Worm (Caenorhabditis elegans) whole organism, L4 larva: Measurements from ENCODE around the gene C39E9.12.

Experiments used
- F44E2.7 ChIP-seq: fragments of 200-800 bp; sonication (Bioruptor generic); IDR thresholded peaks from 2 replicates; pipeline ENCODE4 v2.1.2; 2022; ENCODE audit warnings: missing genetic modification characterization, missing compliant biosample characterization
- R02D3.7 ChIP-seq: fragments of 150-350 bp; sonication (generic microtip); optimal IDR thresholded peaks from 3 replicates; lab custom pipeline; 2014; ENCODE audit warnings: missing biosample characterization, missing genetic modification characterization
- Y48G9A.11 ChIP-seq: fragments of 200-800 bp; sonication (Bioruptor generic); IDR thresholded peaks from 2 replicates; pipeline ENCODE4 v1.3.6; 2022; ENCODE audit warnings: missing genetic modification reagents, missing genetic modification characterization, missing compliant biosample characterization
- Y75B8A.6 ChIP-seq: fragments of 200-800 bp; sonication (Bioruptor generic); IDR thresholded peaks from 2 replicates; pipeline ENCODE4 v1.3.6; 2022; ENCODE audit warnings: missing genetic modification reagents, missing genetic modification characterization, missing compliant biosample characterization
- ceh-44 ChIP-seq: fragments of 200-800 bp; sonication (Bioruptor generic); IDR thresholded peaks from 2 replicates; pipeline ENCODE4 v1.3.6; 2022; ENCODE audit warnings: missing genetic modification reagents, missing genetic modification characterization, missing compliant biosample characterization
- ceh-62 ChIP-seq: sonication (generic microtip); optimal IDR thresholded peaks from 2 replicates; lab custom pipeline; 2017; ENCODE audit warnings: missing biosample characterization, missing genetic modification characterization
- ceh-82 ChIP-seq: sonication (generic microtip); optimal IDR thresholded peaks from 2 replicates; lab custom pipeline; 2017; ENCODE audit warnings: missing biosample characterization, missing genetic modification characterization
- daf-16 ChIP-seq, 3 experiments: sonication (generic microtip); optimal IDR thresholded peaks; 2 replicates each; lab custom pipeline; 2016 to 2017; ENCODE audit warnings: missing genetic modification characterization in 3 of 3, missing genetic modification reagents in 3 of 3, mild to moderate bottlenecking in 2 of 3, missing compliant biosample characterization in 2 of 3, missing biosample characterization in 1 of 3, moderate library complexity in 1 of 3
- daf-8 ChIP-seq: fragments of 200-800 bp; sonication (Bioruptor generic); IDR thresholded peaks from 2 replicates; pipeline ENCODE4 v1.3.6; 2022; ENCODE audit warnings: missing genetic modification characterization, missing compliant biosample characterization
- dmd-6 ChIP-seq: fragments of 200-800 bp; sonication (Bioruptor generic); IDR thresholded peaks from 2 replicates; pipeline ENCODE4 v1.3.6; 2022; ENCODE audit warnings: missing genetic modification reagents, missing genetic modification characterization, missing compliant biosample characterization
- dpl-1 ChIP-seq: fragments of 150-350 bp; optimal IDR thresholded peaks from 2 replicates; lab custom pipeline; 2014; ENCODE audit warnings: missing biosample characterization, missing genetic modification reagents, missing genetic modification characterization
- dve-1 ChIP-seq: sonication (generic microtip); optimal IDR thresholded peaks from 2 replicates; lab custom pipeline; 2017; ENCODE audit warnings: antibody characterized with exemption, mild to moderate bottlenecking, missing genetic modification characterization, missing compliant biosample characterization; ENCODE audit not compliant: insufficient read depth
- egl-27 ChIP-seq: sonication (generic microtip); optimal IDR thresholded peaks from 3 replicates; lab custom pipeline; 2017; ENCODE audit warnings: missing biosample characterization, missing genetic modification reagents, missing genetic modification characterization
- fos-1 ChIP-seq: fragments of 150-350 bp; optimal IDR thresholded peaks from 2 replicates; lab custom pipeline; 2014; ENCODE audit warnings: missing biosample characterization, missing genetic modification characterization
- hlh-11 ChIP-seq: fragments of 200-800 bp; sonication (Bioruptor generic); optimal IDR thresholded peaks from 2 replicates; lab custom pipeline; 2018; ENCODE audit warnings: mild to moderate bottlenecking, missing genetic modification characterization, missing compliant biosample characterization
- hlh-30 ChIP-seq: sonication (generic microtip); optimal IDR thresholded peaks from 2 replicates; lab custom pipeline; 2017; ENCODE audit warnings: antibody characterized with exemption, mild to moderate bottlenecking, missing genetic modification characterization, missing compliant biosample characterization; ENCODE audit not compliant: insufficient read depth
- lim-7 ChIP-seq: fragments of 200-800 bp; sonication (Bioruptor generic); IDR thresholded peaks from 2 replicates; pipeline ENCODE4 v1.3.6; 2022; ENCODE audit warnings: missing genetic modification characterization, missing compliant biosample characterization
- lin-13 ChIP-seq: fragments of 150-350 bp; optimal IDR thresholded peaks from 2 replicates; lab custom pipeline; 2014; ENCODE audit warnings: missing biosample characterization, missing genetic modification reagents, missing genetic modification characterization
- lin-38 ChIP-seq: fragments of 200-800 bp; sonication (Bioruptor generic); IDR thresholded peaks from 2 replicates; pipeline ENCODE4 v1.3.6; 2022; ENCODE audit warnings: missing genetic modification reagents, missing genetic modification characterization, missing compliant biosample characterization
- mdt-29 ChIP-seq: fragments of 200-800 bp; sonication (Bioruptor generic); IDR thresholded peaks from 2 replicates; pipeline ENCODE4 v1.3.6; 2022; ENCODE audit warnings: missing genetic modification reagents, missing genetic modification characterization, missing compliant biosample characterization
- mxl-2 ChIP-seq: fragments of 200-800 bp; sonication (Bioruptor generic); conservative IDR thresholded peaks from 2 replicates; pipeline ENCODE4 v1.3.6; 2022; ENCODE audit warnings: missing genetic modification reagents, missing genetic modification characterization, missing compliant biosample characterization
- mxl-3 ChIP-seq: fragments of 200-800 bp; sonication (Bioruptor generic); optimal IDR thresholded peaks from 2 replicates; lab custom pipeline; 2018; ENCODE audit warnings: mild to moderate bottlenecking, missing genetic modification characterization, missing compliant biosample characterization
- nhr-11 ChIP-seq: fragments of 150-350 bp; optimal IDR thresholded peaks from 2 replicates; lab custom pipeline; 2014; ENCODE audit warnings: missing biosample characterization, missing genetic modification characterization
- nhr-111 ChIP-seq: fragments of 200-800 bp; sonication (Bioruptor generic); optimal IDR thresholded peaks from 2 replicates; lab custom pipeline; 2018; ENCODE audit warnings: mild to moderate bottlenecking, missing genetic modification characterization, missing compliant biosample characterization
- nhr-48 ChIP-seq: sonication (generic microtip); optimal IDR thresholded peaks from 2 replicates; lab custom pipeline; 2016; ENCODE audit warnings: mild to moderate bottlenecking, missing genetic modification characterization, missing compliant biosample characterization
- nhr-6 ChIP-seq: fragments of 150-350 bp; optimal IDR thresholded peaks from 2 replicates; lab custom pipeline; 2014; ENCODE audit warnings: missing biosample characterization, missing genetic modification characterization
- nhr-76 ChIP-seq: fragments of 150-350 bp; optimal IDR thresholded peaks from 2 replicates; lab custom pipeline; 2014; ENCODE audit warnings: missing biosample characterization, missing genetic modification characterization
- pha-4 ChIP-seq, 2 experiments: fragments of 150-350 bp in 1 of 2; fragments of 200-800 bp in 1 of 2; sonication (Bioruptor generic) in 1 of 2; IDR thresholded peaks in 1 of 2; optimal IDR thresholded peaks in 1 of 2; 2 replicates each; pipeline versions ENCODE4 v1.3.6 to Lab custom; 2014 to 2022; ENCODE audit warnings: missing genetic modification characterization in 2 of 2, missing genetic modification reagents in 2 of 2, missing biosample characterization in 1 of 2, missing compliant biosample characterization in 1 of 2
- rbr-2 ChIP-seq: sonication (generic microtip); optimal IDR thresholded peaks from 2 replicates; lab custom pipeline; 2016; ENCODE audit warnings: missing genotype, missing genetic modification characterization, missing compliant biosample characterization
- saeg-2 ChIP-seq: fragments of 200-800 bp; sonication (Bioruptor generic); IDR thresholded peaks from 2 replicates; pipeline ENCODE4 v1.3.6; 2022; ENCODE audit warnings: missing genetic modification reagents, missing genetic modification characterization, missing compliant biosample characterization
- skn-1 ChIP-seq: fragments of 150-350 bp; optimal IDR thresholded peaks from 2 replicates; lab custom pipeline; 2014; ENCODE audit warnings: missing biosample characterization, missing genetic modification characterization
- snpc-1.2 ChIP-seq: fragments of 200-800 bp; sonication (Bioruptor generic); IDR thresholded peaks from 2 replicates; pipeline ENCODE4 v1.3.6; 2022; ENCODE audit warnings: missing genetic modification reagents, missing genetic modification characterization, missing compliant biosample characterization
- snpc-4 ChIP-seq: fragments of 150-350 bp; optimal IDR thresholded peaks from 2 replicates; lab custom pipeline; 2014; ENCODE audit warnings: missing biosample characterization, missing genetic modification characterization
- unc-39 ChIP-seq: sonication (generic microtip); optimal IDR thresholded peaks from 2 replicates; lab custom pipeline; 2017; ENCODE audit warnings: missing biosample characterization, missing genetic modification characterization
- unc-62 ChIP-seq, 3 experiments: fragments of 150-350 bp in 1 of 3; sonication (generic microtip); optimal IDR thresholded peaks in 2 of 3; peaks in 1 of 3; 1 replicate in 1 of 3; 2 replicates in 2 of 3; lab custom pipeline; 2014 to 2017; ENCODE audit warnings: missing biosample characterization in 3 of 3, missing genetic modification characterization in 3 of 3, missing genetic modification reagents in 3 of 3, missing genotype in 1 of 3
- vab-7 ChIP-seq: fragments of 200-800 bp; sonication (Bioruptor generic); IDR thresholded peaks from 2 replicates; pipeline ENCODE4 v1.3.6; 2022; ENCODE audit warnings: missing genetic modification reagents, missing genetic modification characterization, missing compliant biosample characterization
- zip-2 ChIP-seq: fragments of 150-350 bp; optimal IDR thresholded peaks from 2 replicates; lab custom pipeline; 2014; ENCODE audit warnings: missing biosample characterization, missing genetic modification characterization

The C39E9.12 gene

DNA sequence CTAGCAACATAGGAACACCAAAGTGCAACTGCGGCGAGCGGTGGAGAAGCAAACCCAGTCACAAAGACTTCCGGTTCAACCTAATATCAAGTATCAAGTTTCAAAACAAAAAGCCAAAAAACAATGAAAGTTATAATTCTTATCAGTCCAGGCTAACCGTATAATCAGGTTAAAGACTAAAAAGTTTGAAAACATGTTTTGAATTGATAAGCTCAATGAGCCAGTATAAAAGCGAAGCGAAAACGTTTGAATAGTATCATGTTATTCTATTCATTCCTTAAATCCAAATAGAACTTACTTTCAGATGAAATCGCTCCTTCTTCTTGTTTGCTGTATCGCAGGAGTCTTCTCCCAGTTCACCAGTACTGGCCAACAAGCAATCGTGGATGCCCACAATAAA lies 42.7 kb upstream of the C39E9.12 start, which contains the start of gene scl-11:
Gene scl-11 (plus strand): TSS at position 301 of the 400 bp plus-strand sequence.
- TF ChIP-seq hlh-30 = no peak
- no peak for TF ChIP-seq mxl-3 (GFP tag; lab: Kevin White, UChicago)
- TF ChIP-seq daf-16 (GFP tag; optimal IDR thresholded peaks at IDR 0.05; lab: Kevin White, UChicago) = no peak
- no peak for TF ChIP-seq daf-16 (tag; optimal IDR thresholded peaks at IDR 0.05; lab: Kevin White, UChicago)
- no peak for TF ChIP-seq dve-1
- TF ChIP-seq unc-39 (tag; lab: Kevin White, UChicago) = no peak
- no peak for TF ChIP-seq nhr-48 (tag; lab: Kevin White, UChicago)
- TF ChIP-seq mxl-2 (GFP tag; lab: Robert Waterston, UW) = no peak
- no peak for TF ChIP-seq Y48G9A.11
- no peak for TF ChIP-seq vab-7 (GFP tag; lab: Robert Waterston, UW)
- TF ChIP-seq ceh-44 (GFP tag; lab: Robert Waterston, UW) = no peak
- no peak for TF ChIP-seq unc-62 (GFP tag; optimal IDR thresholded peaks at IDR 0.05 in 1 of 2; lab: Kevin White, UChicago)
- no peak for TF ChIP-seq unc-62 (tag; optimal IDR thresholded peaks at IDR 0.05; lab: Kevin White, UChicago)
- TF ChIP-seq R02D3.7 = no peak
- TF ChIP-seq, all 104 proteins: peak for 0

DNA sequence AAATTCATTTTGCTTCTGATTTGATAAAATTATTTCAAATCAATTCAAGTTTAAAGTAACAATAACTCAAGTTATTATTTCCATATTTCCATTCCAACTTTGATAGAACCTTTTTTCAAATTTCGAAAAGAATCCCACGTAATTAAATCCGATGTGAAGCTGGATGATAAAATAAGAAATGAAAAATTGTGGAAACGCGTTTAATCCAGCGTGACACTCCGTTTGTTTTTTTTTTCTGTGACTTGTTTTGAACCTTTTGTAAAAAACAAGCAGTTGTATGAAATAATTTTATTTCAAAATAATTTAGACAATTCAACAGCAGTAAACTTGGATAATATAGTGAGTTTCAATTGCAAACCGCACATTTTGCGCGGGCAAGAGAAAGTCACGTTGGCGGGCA lies 41.2 kb upstream of the C39E9.12 start, which contains the start of gene F49E11.7:
Gene F49E11.7 (plus strand): TSS at position 301 of the 400 bp plus-strand sequence.
- no peak for TF ChIP-seq vab-7 (GFP tag; lab: Robert Waterston, UW)
- TF ChIP-seq nhr-111 (GFP tag; lab: Kevin White, UChicago) = no peak
- TF ChIP-seq hlh-11 (tag; lab: Kevin White, UChicago) = no peak
- no peak for TF ChIP-seq Y75B8A.6 (GFP tag; lab: Robert Waterston, UW)
- TF ChIP-seq nhr-11 (tag; lab: Kevin White, UChicago) = no peak
- TF ChIP-seq nhr-76 = no peak
- no peak for TF ChIP-seq ceh-62 (tag; lab: Kevin White, UChicago)
- no peak for TF ChIP-seq F44E2.7 (GFP tag; lab: Robert Waterston, UW)
- no peak for TF ChIP-seq nhr-6 (tag; lab: Kevin White, UChicago)
- no peak for TF ChIP-seq snpc-4 (tag; lab: Kevin White, UChicago)
- no peak for TF ChIP-seq snpc-1.2 (GFP tag; lab: Robert Waterston, UW)
- TF ChIP-seq lin-13 (GFP tag; lab: Kevin White, UChicago) = no peak
- TF ChIP-seq skn-1 = no peak
- no peak for TF ChIP-seq dmd-6 (GFP tag; lab: Robert Waterston, UW)
- no peak for TF ChIP-seq lin-38 (GFP tag; lab: Robert Waterston, UW)
- TF ChIP-seq saeg-2 (GFP tag; lab: Robert Waterston, UW) = no peak
- no peak for TF ChIP-seq ceh-82 (tag; lab: Kevin White, UChicago)
- no peak for TF ChIP-seq rbr-2 (tag; lab: Kevin White, UChicago)
- TF ChIP-seq zip-2 (tag; lab: Kevin White, UChicago) = no peak

DNA sequence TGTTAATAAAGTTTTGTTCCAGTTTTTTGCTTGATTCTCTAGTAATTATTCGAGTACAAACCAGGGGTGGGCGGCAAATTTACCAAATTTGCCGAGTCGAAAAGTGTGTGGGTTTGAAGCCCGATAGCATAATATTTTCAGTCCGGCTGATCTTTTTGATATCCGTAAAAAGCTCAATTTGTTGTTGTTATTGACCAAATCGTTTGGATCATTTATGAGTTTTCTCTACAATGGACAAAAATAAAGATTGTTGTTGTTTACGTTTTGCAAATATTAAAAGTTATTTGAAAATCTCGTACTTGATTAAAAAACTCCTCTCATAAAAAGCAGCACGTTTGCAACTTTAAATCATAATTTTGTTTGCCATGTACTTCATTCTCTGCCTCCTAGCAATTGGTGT lies 37.8 kb upstream of the C39E9.12 start, which contains the start of gene scl-1:
Gene scl-1 (plus strand): TSS at position 301 of the 400 bp plus-strand sequence.
- no peak for TF ChIP-seq unc-62 (GFP tag; optimal IDR thresholded peaks at IDR 0.05 in 1 of 2; lab: Kevin White, UChicago)
- no peak for TF ChIP-seq unc-62 (tag; optimal IDR thresholded peaks at IDR 0.05; lab: Kevin White, UChicago)
- no peak for TF ChIP-seq mdt-29
- no peak for TF ChIP-seq vab-7 (GFP tag; lab: Robert Waterston, UW)
- no peak for TF ChIP-seq lim-7
- no peak for TF ChIP-seq daf-8 (GFP tag; lab: Robert Waterston, UW)
- TF ChIP-seq nhr-48 (tag; lab: Kevin White, UChicago) = no peak
- TF ChIP-seq fos-1 = no peak
- no peak for TF ChIP-seq egl-27
- TF ChIP-seq rbr-2 (tag; lab: Kevin White, UChicago) = no peak
- TF ChIP-seq R02D3.7 = no peak
- no peak for TF ChIP-seq dpl-1 (GFP tag; lab: Kevin White, UChicago)
- TF ChIP-seq pha-4 (GFP tag; IDR thresholded peaks at IDR 0.05; lab: Robert Waterston, UW) = no peak
- no peak for TF ChIP-seq pha-4 (tag; optimal IDR thresholded peaks at IDR 0.05; lab: Kevin White, UChicago)
